Worm (Caenorhabditis elegans) whole organism, late embryonic: ENCODE results near the gene clec-88.

Experiments
- C38D4.7 ChIP-seq: fragments of 200-800 bp; sonication (Bioruptor generic); optimal IDR thresholded peaks from 2 replicates; lab custom pipeline; 2018; ENCODE audit warnings: mild to moderate bottlenecking, missing genetic modification characterization, moderate library complexity, missing compliant biosample characterization
- K09A11.1 ChIP-seq: sonication (generic microtip); optimal IDR thresholded peaks from 2 replicates; lab custom pipeline; 2017; ENCODE audit warnings: antibody characterized with exemption, mild to moderate bottlenecking, missing genetic modification characterization, missing compliant biosample characterization; ENCODE audit not compliant: insufficient read depth
- Y22D7AL.16 ChIP-seq: sonication (generic microtip); optimal IDR thresholded peaks from 2 replicates; lab custom pipeline; 2016; ENCODE audit warnings: missing genetic modification characterization, missing compliant biosample characterization
- ahr-1 ChIP-seq: sonication (generic microtip); optimal IDR thresholded peaks from 2 replicates; lab custom pipeline; 2016; ENCODE audit warnings: missing genetic modification characterization, missing compliant biosample characterization
- ama-1 ChIP-seq: fragments of 150-350 bp; optimal IDR thresholded peaks from 2 replicates; lab custom pipeline; 2014
- ceh-18 ChIP-seq: sonication (generic microtip); optimal IDR thresholded peaks from 2 replicates; lab custom pipeline; 2016; ENCODE audit warnings: missing genetic modification characterization, missing compliant biosample characterization
- ceh-2 ChIP-seq: sonication (generic microtip); optimal IDR thresholded peaks from 2 replicates; lab custom pipeline; 2016; ENCODE audit warnings: missing genotype, missing genetic modification characterization, missing compliant biosample characterization
- ceh-24 ChIP-seq: sonication (generic microtip); optimal IDR thresholded peaks from 2 replicates; lab custom pipeline; 2016; ENCODE audit warnings: mild to moderate bottlenecking, missing genetic modification characterization, missing compliant biosample characterization
- ceh-31 ChIP-seq: sonication (generic microtip); optimal IDR thresholded peaks from 2 replicates; lab custom pipeline; 2016; ENCODE audit warnings: missing genetic modification characterization, missing compliant biosample characterization
- ceh-45 ChIP-seq: fragments of 200-800 bp; sonication (Bioruptor generic); IDR thresholded peaks from 2 replicates; pipeline ENCODE4 v1.3.6; 2022; ENCODE audit warnings: missing genetic modification reagents, missing genetic modification characterization, missing compliant biosample characterization
- ceh-48 ChIP-seq: sonication (generic microtip); optimal IDR thresholded peaks from 2 replicates; lab custom pipeline; 2016; ENCODE audit warnings: missing genetic modification characterization, inconsistent platforms, missing compliant biosample characterization
- ceh-6 ChIP-seq: fragments of 200-800 bp; sonication (Bioruptor generic); optimal IDR thresholded peaks from 2 replicates; lab custom pipeline; 2018; ENCODE audit warnings: mild to moderate bottlenecking, missing genetic modification characterization, missing compliant biosample characterization
- ceh-9 ChIP-seq: sonication (generic microtip); optimal IDR thresholded peaks from 2 replicates; lab custom pipeline; 2016; ENCODE audit warnings: mild to moderate bottlenecking, missing genetic modification characterization, inconsistent platforms, missing compliant biosample characterization
- che-1 ChIP-seq: sonication (generic microtip); optimal IDR thresholded peaks from 2 replicates; lab custom pipeline; 2016; ENCODE audit warnings: mild to moderate bottlenecking, missing genetic modification characterization, missing compliant biosample characterization
- dmd-4 ChIP-seq: sonication (generic microtip); optimal IDR thresholded peaks from 2 replicates; lab custom pipeline; 2016; ENCODE audit warnings: borderline replicate concordance, missing genetic modification characterization, missing compliant biosample characterization
- ets-4 ChIP-seq: sonication (generic microtip); optimal IDR thresholded peaks from 2 replicates; lab custom pipeline; 2016; ENCODE audit warnings: missing genetic modification characterization, missing compliant biosample characterization
- eyg-1 ChIP-seq: sonication (generic microtip); optimal IDR thresholded peaks from 2 replicates; lab custom pipeline; 2016; ENCODE audit warnings: missing genotype, missing genetic modification characterization, missing compliant biosample characterization
- fkh-6 ChIP-seq: sonication (generic microtip); optimal IDR thresholded peaks from 2 replicates; lab custom pipeline; 2016; ENCODE audit warnings: missing genetic modification characterization, missing compliant biosample characterization
- gmeb-2 ChIP-seq: sonication (generic microtip); optimal IDR thresholded peaks from 2 replicates; lab custom pipeline; 2016; ENCODE audit warnings: missing genetic modification characterization, inconsistent platforms, missing compliant biosample characterization
- hlh-13 ChIP-seq: fragments of 200-800 bp; sonication (Bioruptor generic); optimal IDR thresholded peaks from 2 replicates; lab custom pipeline; 2018; ENCODE audit warnings: mild to moderate bottlenecking, missing genetic modification characterization, missing compliant biosample characterization
- hlh-15 ChIP-seq: sonication (generic microtip); optimal IDR thresholded peaks from 2 replicates; lab custom pipeline; 2016; ENCODE audit warnings: missing genetic modification characterization, missing compliant biosample characterization
- hlh-6 ChIP-seq: sonication (generic microtip); optimal IDR thresholded peaks from 2 replicates; lab custom pipeline; 2016; ENCODE audit warnings: missing genotype, missing genetic modification characterization, missing compliant biosample characterization
- hlh-8 ChIP-seq: sonication (generic microtip); optimal IDR thresholded peaks from 2 replicates; lab custom pipeline; 2016; ENCODE audit warnings: missing genotype, missing genetic modification characterization, missing compliant biosample characterization
- lin-11 ChIP-seq: fragments of 200-800 bp; sonication (Bioruptor generic); optimal IDR thresholded peaks from 2 replicates; lab custom pipeline; 2018; ENCODE audit warnings: mild to moderate bottlenecking, missing genetic modification characterization, missing compliant biosample characterization
- madf-2 ChIP-seq: sonication (generic microtip); optimal IDR thresholded peaks from 2 replicates; lab custom pipeline; 2017; ENCODE audit warnings: missing genetic modification characterization, missing compliant biosample characterization
- nfya-1 ChIP-seq: sonication (generic microtip); optimal IDR thresholded peaks from 2 replicates; lab custom pipeline; 2017; ENCODE audit warnings: missing genetic modification characterization, mild to moderate bottlenecking, missing compliant biosample characterization, antibody characterized with exemption, moderate library complexity
- nhr-11 ChIP-seq: fragments of 150-350 bp; optimal IDR thresholded peaks from 2 replicates; lab custom pipeline; 2014; ENCODE audit warnings: missing biosample characterization, missing genetic modification characterization
- npax-4 ChIP-seq: sonication (generic microtip); optimal IDR thresholded peaks from 2 replicates; lab custom pipeline; 2016; ENCODE audit warnings: missing genetic modification characterization, missing compliant biosample characterization
- pag-3 ChIP-seq: sonication (generic microtip); optimal IDR thresholded peaks from 2 replicates; lab custom pipeline; 2016; ENCODE audit warnings: missing compliant biosample characterization, missing genetic modification characterization, borderline replicate concordance
- pat-9 ChIP-seq: fragments of 200-800 bp; sonication (Bioruptor generic); optimal IDR thresholded peaks from 2 replicates; lab custom pipeline; 2018; ENCODE audit warnings: mild to moderate bottlenecking, missing genetic modification characterization, moderate library complexity, missing compliant biosample characterization
- pax-1 ChIP-seq: fragments of 150-350 bp; optimal IDR thresholded peaks from 2 replicates; lab custom pipeline; 2014; ENCODE audit warnings: missing biosample characterization, missing genetic modification characterization
- pha-4 ChIP-seq: fragments of 150-350 bp; optimal IDR thresholded peaks from 2 replicates; lab custom pipeline; 2018; ENCODE audit warnings: missing biosample characterization, missing genetic modification reagents, missing genetic modification characterization
- pqm-1 ChIP-seq: sonication (generic microtip); optimal IDR thresholded peaks from 2 replicates; lab custom pipeline; 2016; ENCODE audit warnings: missing genetic modification characterization, missing compliant biosample characterization
- pros-1 ChIP-seq: fragments of 150-350 bp; optimal IDR thresholded peaks from 2 replicates; lab custom pipeline; 2014; ENCODE audit warnings: missing biosample characterization, missing genetic modification reagents, missing genetic modification characterization
- ref-2 ChIP-seq: sonication (generic microtip); optimal IDR thresholded peaks from 2 replicates; lab custom pipeline; 2016; ENCODE audit warnings: missing genetic modification characterization, missing compliant biosample characterization
- rnt-1 ChIP-seq: sonication (generic microtip); optimal IDR thresholded peaks from 2 replicates; lab custom pipeline; 2016; ENCODE audit warnings: missing genetic modification characterization, missing compliant biosample characterization
- sdc-2 ChIP-seq: sonication (generic microtip); optimal IDR thresholded peaks from 2 replicates; lab custom pipeline; 2016; ENCODE audit warnings: missing genotype, missing genetic modification characterization, missing compliant biosample characterization
- sox-2 ChIP-seq: fragments of 200-800 bp; sonication (Bioruptor generic); IDR thresholded peaks from 2 replicates; pipeline ENCODE4 v1.3.6; 2022; ENCODE audit warnings: missing genetic modification reagents, missing genetic modification characterization, missing compliant biosample characterization
- syd-9 ChIP-seq: sonication (generic microtip); optimal IDR thresholded peaks from 2 replicates; lab custom pipeline; 2016; ENCODE audit warnings: mild to moderate bottlenecking, missing genetic modification characterization, moderate library complexity, missing compliant biosample characterization
- tbx-2 ChIP-seq: sonication (generic microtip); optimal IDR thresholded peaks from 2 replicates; lab custom pipeline; 2016; ENCODE audit warnings: missing genetic modification characterization, missing compliant biosample characterization
- tbx-7 ChIP-seq: sonication (generic microtip); optimal IDR thresholded peaks from 2 replicates; lab custom pipeline; 2016; ENCODE audit warnings: missing genotype, missing genetic modification characterization, missing compliant biosample characterization
- ttx-3 ChIP-seq: sonication (generic microtip); optimal IDR thresholded peaks from 2 replicates; lab custom pipeline; 2016; ENCODE audit warnings: missing genetic modification reagents, missing genetic modification characterization, missing compliant biosample characterization
- unc-42 ChIP-seq: sonication (generic microtip); optimal IDR thresholded peaks from 2 replicates; lab custom pipeline; 2016; ENCODE audit warnings: missing genotype, missing genetic modification characterization, missing compliant biosample characterization
- unc-55 ChIP-seq: sonication (generic microtip); optimal IDR thresholded peaks from 2 replicates; lab custom pipeline; 2017; ENCODE audit warnings: missing biosample characterization, missing genetic modification reagents, missing genetic modification characterization
- unc-86 ChIP-seq: sonication (generic microtip); optimal IDR thresholded peaks from 2 replicates; lab custom pipeline; 2016; ENCODE audit warnings: missing genetic modification characterization, missing compliant biosample characterization
- zip-5 ChIP-seq: sonication (generic microtip); optimal IDR thresholded peaks from 2 replicates; lab custom pipeline; 2016; ENCODE audit warnings: missing genetic modification characterization, missing compliant biosample characterization
- ztf-16 ChIP-seq: sonication (generic microtip); optimal IDR thresholded peaks from 2 replicates; lab custom pipeline; 2017; ENCODE audit warnings: missing genetic modification characterization, missing compliant biosample characterization

Gene clec-88

DNA sequence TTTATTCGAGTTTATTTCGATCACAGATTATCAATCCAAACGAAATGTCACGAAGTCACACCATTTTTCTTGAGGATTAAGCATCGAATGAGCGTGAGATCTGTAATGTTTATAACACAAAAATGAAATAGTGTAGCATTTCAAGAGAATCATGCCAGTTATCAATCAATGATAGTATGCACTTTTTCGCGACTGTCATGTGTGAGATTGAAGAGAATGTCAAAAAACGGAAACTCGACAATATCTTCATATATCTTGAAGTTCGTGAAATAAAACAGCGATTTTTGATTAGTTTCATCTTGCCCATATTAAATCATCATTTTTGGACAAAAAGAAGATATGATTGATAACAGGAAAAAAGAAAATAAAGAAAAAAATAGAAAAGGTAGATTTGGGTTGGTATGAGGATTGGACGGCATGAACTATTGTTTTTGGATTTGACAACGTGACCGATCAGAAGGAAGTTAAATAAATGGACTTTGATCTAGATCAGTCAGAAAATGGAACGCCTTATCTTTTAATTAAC lies 13.6 kb downstream of the clec-88 start:
- TF ChIP-seq pros-1 (tag; lab: Kevin White, UChicago), result no peak
- TF ChIP-seq syd-9 (tag; lab: Kevin White, UChicago), result no peak
- no peak for TF ChIP-seq unc-42
- no peak for TF ChIP-seq ceh-9 (tag; lab: Kevin White, UChicago)
- no peak for TF ChIP-seq eyg-1 (tag; lab: Kevin White, UChicago)
- no peak for TF ChIP-seq zip-5 (tag; lab: Kevin White, UChicago)
- no peak for TF ChIP-seq hlh-8
- TF ChIP-seq sox-2 (GFP tag; lab: Robert Waterston, UW), result no peak
- TF ChIP-seq dmd-4 (tag; lab: Kevin White, UChicago), result no peak
- TF ChIP-seq gmeb-2 (tag; lab: Kevin White, UChicago), result no peak
- TF ChIP-seq ceh-45, result no peak
- no peak for TF ChIP-seq pqm-1 (tag; lab: Kevin White, UChicago)
- no peak for TF ChIP-seq ttx-3 (tag; lab: Kevin White, UChicago)
- TF ChIP-seq sdc-2 (tag; lab: Kevin White, UChicago), result no peak
- TF ChIP-seq npax-4 (tag; lab: Kevin White, UChicago), result no peak
- TF ChIP-seq lin-11, result no peak
- no peak for TF ChIP-seq ets-4 (tag; lab: Kevin White, UChicago)

ce11 chrII:6380866-6381265 lies 15.3 kb downstream of the clec-88 start, which contains the start of gene F58F12.12:
Gene F58F12.12 (plus strand): TSS chrII:6381166.
- TF ChIP-seq Y22D7AL.16 (tag; lab: Kevin White, UChicago), result no peak
- TF ChIP-seq hlh-13, result no peak
- TF ChIP-seq syd-9 (tag; lab: Kevin White, UChicago), result no peak
- TF ChIP-seq ztf-16 (tag; lab: Kevin White, UChicago), result no peak
- no peak for TF ChIP-seq pros-1 (tag; lab: Kevin White, UChicago)
- no peak for TF ChIP-seq ceh-48
- TF ChIP-seq pat-9 (tag; lab: Kevin White, UChicago), result no peak
- TF ChIP-seq pha-4 (tag; lab: Kevin White, UChicago), result no peak
- no peak for TF ChIP-seq dmd-4 (tag; lab: Kevin White, UChicago)
- TF ChIP-seq che-1, result no peak

ce11 chrII:6383183-6383695 lies 17.7 kb downstream of the clec-88 start, which contains the start of gene F58F12.1:
Gene F58F12.1 (plus strand): TSS chrII:6383645.
- TF ChIP-seq tbx-7 (tag; lab: Kevin White, UChicago) (peak; percentile 74), hlh-15 (tag; lab: Kevin White, UChicago) (no peak), eyg-1 (tag; lab: Kevin White, UChicago) (no peak), fkh-6 (tag; lab: Kevin White, UChicago) (peak; percentile 35), ets-4 (tag; lab: Kevin White, UChicago) (peak; percentile 82), unc-86 (tag; lab: Kevin White, UChicago) (peak; percentile 14), lin-11 (no peak), C38D4.7 (no peak), rnt-1 (tag; lab: Kevin White, UChicago) (peak; percentile 57), ceh-45 (no peak), Y22D7AL.16 (tag; lab: Kevin White, UChicago) (no peak), sox-2 (GFP tag; lab: Robert Waterston, UW) (no peak), ama-1 (lab: Kevin White, UChicago) (no peak), sdc-2 (tag; lab: Kevin White, UChicago) (no peak), pag-3 (tag; lab: Kevin White, UChicago) (no peak), nfya-1 (tag; lab: Kevin White, UChicago) (peak; percentile 26), ahr-1 (tag; lab: Kevin White, UChicago) (no peak), pax-1 (no peak), che-1 (no peak), dmd-4 (tag; lab: Kevin White, UChicago) (peak; percentile 28), nhr-11 (tag; lab: Kevin White, UChicago) (no peak), zip-5 (tag; lab: Kevin White, UChicago) (peak; percentile 44), ceh-24 (tag; lab: Kevin White, UChicago) (no peak), ceh-2 (tag; lab: Kevin White, UChicago) (peak; percentile 88), ceh-9 (tag; lab: Kevin White, UChicago) (no peak), ref-2 (tag; lab: Kevin White, UChicago) (peak; percentile 56), ceh-31 (tag; lab: Kevin White, UChicago) (peak; percentile 93), tbx-2 (tag; lab: Kevin White, UChicago) (peak; percentile 88), ceh-18 (tag; lab: Kevin White, UChicago) (peak; percentile 19), madf-2 (tag; lab: Kevin White, UChicago) (no peak), K09A11.1 (tag; lab: Kevin White, UChicago) (no peak), ztf-16 (tag; lab: Kevin White, UChicago) (no peak), hlh-8 (peak; percentile 71), unc-55 (GFP tag; lab: Kevin White, UChicago) (no peak), hlh-6 (no peak), ceh-6 (GFP tag; lab: Kevin White, UChicago) (no peak)
